Fruit fly (Drosophila melanogaster): Measurements from ENCODE around the gene CG17129.
A peak's percentile ranks its signal among the peaks of the same experiment; 100 is the strongest.

The CG17129 gene

dm6 chr3L:629353-629915 lies 50.7 kb downstream of the CG17129 start (continued):
- TF ChIP-seq tna (GFP tag; IDR thresholded peaks at IDR 0.05; ENCODE audit: partially characterized antibody), result no peak
- TF ChIP-seq HHEX (GFP tag; optimal IDR thresholded peaks at IDR 0.05), result peak; percentile 13
- TF ChIP-seq slp2 (GFP tag; optimal IDR thresholded peaks at IDR 0.05), result no peak
- TF ChIP-seq CG6854 (GFP tag; optimal IDR thresholded peaks at IDR 0.05), result peak; percentile 9
- TF ChIP-seq aop (GFP tag; IDR thresholded peaks at IDR 0.05), result no peak
- TF ChIP-seq CG17186 (GFP tag; optimal IDR thresholded peaks at IDR 0.05), result no peak
- no peak for TF ChIP-seq CG5245 (GFP tag; optimal IDR thresholded peaks at IDR 0.05)
- no peak for TF ChIP-seq eyg (GFP tag; optimal IDR thresholded peaks at IDR 0.05)
- no peak for TF ChIP-seq Tbp (GFP tag; optimal IDR thresholded peaks at IDR 0.05)
- TF ChIP-seq Oaz (GFP tag; IDR thresholded peaks at IDR 0.05), result no peak
- no peak for TF ChIP-seq CG6175 (GFP tag; IDR thresholded peaks at IDR 0.05)
- no peak for TF ChIP-seq CG10959 (GFP tag; IDR thresholded peaks at IDR 0.05)
- TF ChIP-seq CG1024 (GFP tag; IDR thresholded peaks at IDR 0.05), result no peak
- no peak for TF ChIP-seq Dfd (GFP tag; optimal IDR thresholded peaks at IDR 0.05)
- TF ChIP-seq CG9609 (GFP tag; optimal IDR thresholded peaks at IDR 0.05), result no peak
- no peak for TF ChIP-seq CG9727 (GFP tag; optimal IDR thresholded peaks at IDR 0.05)
- peak; percentile 10 for TF ChIP-seq Fer3 (tag; optimal IDR thresholded peaks at IDR 0.05)
- TF ChIP-seq CG7987 (GFP tag; optimal IDR thresholded peaks at IDR 0.05), result peak; percentile 33
- TF ChIP-seq NFAT (GFP tag; IDR thresholded peaks at IDR 0.05), result 0 out of 2 replicates have a peak, but pooled peaks have one; percentile 23
- TF ChIP-seq CG18764 (GFP tag; optimal IDR thresholded peaks at IDR 0.05), result no peak
- TF ChIP-seq Elba2 (GFP tag; optimal IDR thresholded peaks at IDR 0.05), result no peak
- TF ChIP-seq CG10366 (GFP tag; IDR thresholded peaks at IDR 0.05), result no peak
- no peak for TF ChIP-seq E2f1 (GFP tag; IDR thresholded peaks at IDR 0.05)
- no peak for TF ChIP-seq Dref (GFP tag; IDR thresholded peaks at IDR 0.05)
- no peak for TF ChIP-seq Mrtf (GFP tag; IDR thresholded peaks at IDR 0.05)
- no peak for TF ChIP-seq ara (GFP tag; IDR thresholded peaks at IDR 0.05)
- no peak for TF ChIP-seq bcd (GFP tag; optimal IDR thresholded peaks at IDR 0.05)
- no peak for TF ChIP-seq D (optimal IDR thresholded peaks at IDR 0.05)
- no peak for TF ChIP-seq D (GFP tag; optimal IDR thresholded peaks at IDR 0.05)
- TF ChIP-seq onecut (GFP tag; IDR thresholded peaks at IDR 0.05), result no peak
- no peak for TF ChIP-seq dmrt11E (tag; optimal IDR thresholded peaks at IDR 0.05)
- TF ChIP-seq ranshi (GFP tag; IDR thresholded peaks at IDR 0.05), result peak; percentile 19; the same call in 1 of the 2 replicates
- no peak for TF ChIP-seq dati (GFP tag; IDR thresholded peaks at IDR 0.05)
- no peak for TF ChIP-seq disco-r (GFP tag; optimal IDR thresholded peaks at IDR 0.05)
- TF ChIP-seq mam (GFP tag; optimal IDR thresholded peaks at IDR 0.05), result no peak
- TF ChIP-seq ssp (GFP tag; IDR thresholded peaks at IDR 0.05), result no peak
- TF ChIP-seq bsh (GFP tag; optimal IDR thresholded peaks at IDR 0.05), result no peak
- no peak; the same call in 1 of the 2 replicates for TF ChIP-seq CG31224 (GFP tag; IDR thresholded peaks at IDR 0.05)
- TF ChIP-seq Jarid2 (GFP tag; optimal IDR thresholded peaks at IDR 0.05), result peak; percentile 41
- no peak for TF ChIP-seq CG31388 (GFP tag; optimal IDR thresholded peaks at IDR 0.05)
- no peak for TF ChIP-seq CG31441 (GFP tag; IDR thresholded peaks at IDR 0.05)
- no peak for TF ChIP-seq fru (optimal IDR thresholded peaks at IDR 0.05)
- TF ChIP-seq sens (GFP tag), result no peak
- TF ChIP-seq tap (tag; optimal IDR thresholded peaks at IDR 0.05), result no peak
- no peak for TF ChIP-seq crp (GFP tag; optimal IDR thresholded peaks at IDR 0.05)
- no peak for TF ChIP-seq bab2 (GFP tag; optimal IDR thresholded peaks at IDR 0.05)
- no peak for TF ChIP-seq ERR (GFP tag; optimal IDR thresholded peaks at IDR 0.05)
- no peak for TF ChIP-seq MESR4 (GFP tag; optimal IDR thresholded peaks at IDR 0.05)
- TF ChIP-seq Bgb (GFP tag; IDR thresholded peaks at IDR 0.05; ENCODE audit: partially characterized antibody), result no peak
- TF ChIP-seq ham (GFP tag; IDR thresholded peaks at IDR 0.05), result no peak
- TF ChIP-seq CG2116 (GFP tag; optimal IDR thresholded peaks at IDR 0.05), result no peak
- no peak for TF ChIP-seq Nf-YA (GFP tag; IDR thresholded peaks at IDR 0.05)
- TF ChIP-seq Atf6 (GFP tag; IDR thresholded peaks at IDR 0.05), result no peak; the same call in 1 of the 2 replicates
